Worm (Caenorhabditis elegans) whole organism, L4 larva: Measurements from ENCODE around the gene C50F4.1.

ENCODE experiments used
- F10B5.3 ChIP-seq: sonication (generic microtip); optimal IDR thresholded peaks from 2 replicates; lab custom pipeline; 2016; ENCODE audit warnings: mild to moderate bottlenecking, missing genetic modification characterization, missing compliant biosample characterization
- F49E8.2 ChIP-seq: sonication (generic microtip); optimal IDR thresholded peaks from 2 replicates; lab custom pipeline; 2016; ENCODE audit warnings: missing compliant biosample characterization, mild to moderate bottlenecking, missing genetic modification characterization, borderline replicate concordance
- R02D3.7 ChIP-seq: fragments of 150-350 bp; sonication (generic microtip); optimal IDR thresholded peaks from 3 replicates; lab custom pipeline; 2014; ENCODE audit warnings: missing biosample characterization, missing genetic modification characterization
- ZK337.2 ChIP-seq: fragments of 200-800 bp; sonication (Bioruptor generic); IDR thresholded peaks from 2 replicates; pipeline ENCODE4 v1.3.6; 2022; ENCODE audit warnings: missing genetic modification reagents, missing genetic modification characterization, missing compliant biosample characterization
- ZK546.5 ChIP-seq, 2 experiments: sonication (generic microtip); optimal IDR thresholded peaks; 2 replicates each; lab custom pipeline; 2017; ENCODE audit warnings: missing biosample characterization in 2 of 2, missing genetic modification characterization in 2 of 2
- aly-2 ChIP-seq: sonication (generic microtip); optimal IDR thresholded peaks from 2 replicates; lab custom pipeline; 2018; ENCODE audit warnings: missing biosample characterization, missing genetic modification characterization
- ama-1 ChIP-seq: fragments of 150-350 bp; optimal IDR thresholded peaks from 2 replicates; lab custom pipeline; 2014; ENCODE audit warnings: inconsistent platforms, mixed read lengths
- arid-1 ChIP-seq: fragments of 200-800 bp; sonication (Bioruptor generic); conservative IDR thresholded peaks from 2 replicates; pipeline ENCODE4 v1.3.6; 2022; ENCODE audit warnings: missing genetic modification reagents, missing genetic modification characterization, missing compliant biosample characterization
- ceh-32 ChIP-seq: sonication (generic microtip); optimal IDR thresholded peaks from 2 replicates; lab custom pipeline; 2016; ENCODE audit warnings: mild to moderate bottlenecking, missing genetic modification characterization, missing compliant biosample characterization; ENCODE audit not compliant: poor library complexity
- ceh-44 ChIP-seq: fragments of 200-800 bp; sonication (Bioruptor generic); IDR thresholded peaks from 2 replicates; pipeline ENCODE4 v1.3.6; 2022; ENCODE audit warnings: missing genetic modification reagents, missing genetic modification characterization, missing compliant biosample characterization
- dmd-6 ChIP-seq: fragments of 200-800 bp; sonication (Bioruptor generic); IDR thresholded peaks from 2 replicates; pipeline ENCODE4 v1.3.6; 2022; ENCODE audit warnings: missing genetic modification reagents, missing genetic modification characterization, missing compliant biosample characterization
- dmd-9 ChIP-seq: fragments of 200-800 bp; sonication (Bioruptor generic); IDR thresholded peaks from 2 replicates; pipeline ENCODE4 v1.3.6; 2022; ENCODE audit warnings: missing genetic modification reagents, missing genetic modification characterization, missing compliant biosample characterization
- dpl-1 ChIP-seq: fragments of 150-350 bp; optimal IDR thresholded peaks from 2 replicates; lab custom pipeline; 2014; ENCODE audit warnings: missing biosample characterization, missing genetic modification reagents, missing genetic modification characterization
- duxl-1 ChIP-seq: sonication (generic microtip); optimal IDR thresholded peaks from 2 replicates; lab custom pipeline; 2016; ENCODE audit warnings: mild to moderate bottlenecking, missing genetic modification characterization, moderate library complexity, missing compliant biosample characterization; ENCODE audit not compliant: poor library complexity
- egl-43 ChIP-seq: fragments of 200-800 bp; sonication (Bioruptor generic); IDR thresholded peaks from 2 replicates; pipeline ENCODE4 v1.3.6; 2022; ENCODE audit warnings: missing genetic modification reagents, missing genetic modification characterization, missing compliant biosample characterization
- hif-1 ChIP-seq, 2 experiments: sonication (generic microtip); optimal IDR thresholded peaks; 2 replicates each; lab custom pipeline; 2016 to 2017; ENCODE audit warnings: missing compliant biosample characterization in 2 of 2, missing genetic modification characterization in 2 of 2, missing genetic modification reagents in 2 of 2, missing genotype in 2 of 2, mild to moderate bottlenecking in 1 of 2
- hmg-1.1 ChIP-seq: fragments of 200-800 bp; sonication (Bioruptor generic); IDR thresholded peaks from 2 replicates; pipeline ENCODE4 v1.3.6; 2022; ENCODE audit warnings: missing genetic modification reagents, missing genetic modification characterization, missing compliant biosample characterization
- lim-7 ChIP-seq: fragments of 200-800 bp; sonication (Bioruptor generic); IDR thresholded peaks from 2 replicates; pipeline ENCODE4 v1.3.6; 2022; ENCODE audit warnings: missing genetic modification characterization, missing compliant biosample characterization
- lin-1 ChIP-seq: fragments of 200-800 bp; sonication (Bioruptor generic); IDR thresholded peaks from 2 replicates; pipeline ENCODE4 v1.3.6; 2022; ENCODE audit warnings: missing genetic modification reagents, missing genetic modification characterization, missing compliant biosample characterization
- lin-15B ChIP-seq: fragments of 150-350 bp; sonication (generic microtip); optimal IDR thresholded peaks from 3 replicates; lab custom pipeline; 2014; ENCODE audit warnings: missing biosample characterization, missing genetic modification characterization
- lin-38 ChIP-seq: fragments of 200-800 bp; sonication (Bioruptor generic); IDR thresholded peaks from 2 replicates; pipeline ENCODE4 v1.3.6; 2022; ENCODE audit warnings: missing genetic modification reagents, missing genetic modification characterization, missing compliant biosample characterization
- mdt-29 ChIP-seq: fragments of 200-800 bp; sonication (Bioruptor generic); IDR thresholded peaks from 2 replicates; pipeline ENCODE4 v1.3.6; 2022; ENCODE audit warnings: missing genetic modification reagents, missing genetic modification characterization, missing compliant biosample characterization
- mes-2 ChIP-seq: sonication (generic microtip); optimal IDR thresholded peaks from 2 replicates; lab custom pipeline; 2016; ENCODE audit warnings: missing genotype, mild to moderate bottlenecking, missing genetic modification characterization, missing compliant biosample characterization; ENCODE audit not compliant: poor library complexity, severe bottlenecking
- nhr-111 ChIP-seq: fragments of 200-800 bp; sonication (Bioruptor generic); optimal IDR thresholded peaks from 2 replicates; lab custom pipeline; 2018; ENCODE audit warnings: mild to moderate bottlenecking, missing genetic modification characterization, missing compliant biosample characterization
- nhr-237 ChIP-seq: sonication (generic microtip); optimal IDR thresholded peaks from 2 replicates; lab custom pipeline; 2017; ENCODE audit warnings: missing biosample characterization, missing genetic modification characterization
- nhr-25 ChIP-seq: sonication (generic microtip); optimal IDR thresholded peaks from 2 replicates; lab custom pipeline; 2017; ENCODE audit warnings: missing genetic modification characterization, mild to moderate bottlenecking, missing compliant biosample characterization, antibody characterized with exemption, moderate library complexity, borderline replicate concordance; ENCODE audit not compliant: insufficient read depth
- nhr-28 ChIP-seq: fragments of 150-350 bp; optimal IDR thresholded peaks from 2 replicates; lab custom pipeline; 2014; ENCODE audit warnings: missing biosample characterization, missing genetic modification characterization
- nhr-41 ChIP-seq: fragments of 200-800 bp; sonication (Bioruptor generic); IDR thresholded peaks from 2 replicates; pipeline ENCODE4 v1.3.6; 2022; ENCODE audit warnings: missing genetic modification reagents, missing genetic modification characterization, missing compliant biosample characterization
- nhr-77 ChIP-seq: fragments of 150-350 bp; optimal IDR thresholded peaks from 2 replicates; lab custom pipeline; 2014; ENCODE audit warnings: missing biosample characterization, missing genetic modification characterization
- saeg-2 ChIP-seq: fragments of 200-800 bp; sonication (Bioruptor generic); IDR thresholded peaks from 2 replicates; pipeline ENCODE4 v1.3.6; 2022; ENCODE audit warnings: missing genetic modification reagents, missing genetic modification characterization, missing compliant biosample characterization
- set-16 ChIP-seq: fragments of 200-800 bp; sonication (Bioruptor generic); IDR thresholded peaks from 2 replicates; pipeline ENCODE4 v1.3.6; 2022; ENCODE audit warnings: missing genetic modification reagents, missing genetic modification characterization, missing compliant biosample characterization
- skn-1 ChIP-seq: fragments of 150-350 bp; optimal IDR thresholded peaks from 2 replicates; lab custom pipeline; 2014; ENCODE audit warnings: missing biosample characterization, missing genetic modification characterization
- spr-1 ChIP-seq: sonication (generic microtip); optimal IDR thresholded peaks from 2 replicates; lab custom pipeline; 2016; ENCODE audit warnings: mild to moderate bottlenecking, missing genetic modification characterization, missing compliant biosample characterization
- spr-3 ChIP-seq: fragments of 200-800 bp; sonication (Bioruptor generic); optimal IDR thresholded peaks from 2 replicates; lab custom pipeline; 2018; ENCODE audit warnings: mild to moderate bottlenecking, missing genetic modification characterization, missing compliant biosample characterization
- tra-1 ChIP-seq: fragments of 200-800 bp; sonication (Bioruptor generic); IDR thresholded peaks from 2 replicates; pipeline ENCODE4 v1.3.6; 2022; ENCODE audit warnings: missing genetic modification reagents, missing genetic modification characterization, missing compliant biosample characterization
- unc-130 ChIP-seq: sonication (generic microtip); optimal IDR thresholded peaks from 2 replicates; lab custom pipeline; 2016; ENCODE audit warnings: missing genetic modification reagents, missing genetic modification characterization, missing compliant biosample characterization
- unc-39 ChIP-seq: sonication (generic microtip); optimal IDR thresholded peaks from 2 replicates; lab custom pipeline; 2017; ENCODE audit warnings: missing biosample characterization, missing genetic modification characterization
- zag-1 ChIP-seq: fragments of 150-350 bp; optimal IDR thresholded peaks from 2 replicates; lab custom pipeline; 2014; ENCODE audit warnings: missing biosample characterization, missing genetic modification characterization
- zfp-2 ChIP-seq: sonication (generic microtip); optimal IDR thresholded peaks from 2 replicates; lab custom pipeline; 2016; ENCODE audit warnings: mild to moderate bottlenecking, missing genetic modification characterization, missing compliant biosample characterization
- ztf-11 ChIP-seq: fragments of 150-350 bp; optimal IDR thresholded peaks from 2 replicates; lab custom pipeline; 2014; ENCODE audit warnings: missing biosample characterization, missing genetic modification characterization

The C50F4.1 gene

ce11 chrV:9534621-9535020, 8.0 kb downstream of the C50F4.1 start, which contains the start of gene tag-329:
Gene tag-329, plus strand, starts transcription at chrV:9534921.
- no peak for TF ChIP-seq saeg-2 (GFP tag; lab: Robert Waterston, UW)
- TF ChIP-seq aly-2 (tag; lab: Kevin White, UChicago): no peak
- no peak for TF ChIP-seq duxl-1 (tag; lab: Kevin White, UChicago)
- TF ChIP-seq nhr-28: no peak
- TF ChIP-seq, all 104 proteins: peak for 0

DNA sequence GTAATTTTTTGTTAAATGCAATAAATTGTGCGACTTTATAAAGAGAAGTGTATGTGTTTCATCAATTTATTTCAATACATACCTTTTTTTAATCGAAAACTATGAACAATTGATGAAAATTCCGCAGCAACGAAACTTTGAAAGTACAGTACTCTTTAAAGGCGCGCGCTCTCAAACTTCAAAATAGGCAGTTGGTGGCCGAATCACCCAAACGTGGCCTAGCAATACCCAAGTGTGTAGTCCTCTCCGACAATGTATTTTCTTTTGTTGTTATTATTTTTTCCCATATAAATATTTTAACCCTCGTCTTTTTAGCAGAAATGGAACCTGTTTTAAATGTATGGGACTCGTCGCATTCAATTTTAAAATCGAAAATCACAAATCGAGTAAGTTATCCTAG, 9.9 kb downstream of the C50F4.1 start, which contains the start of gene C50F4.4:
TSS of gene C50F4.4 (plus strand) at position 267 of the 400 bp plus-strand sequence.
- TF ChIP-seq dmd-9 (GFP tag; lab: Robert Waterston, UW): peak; percentile 53; the same call in 1 of the 2 replicates
- TF ChIP-seq hmg-1.1 (GFP tag; lab: Robert Waterston, UW): no peak
- TF ChIP-seq hif-1 (tag; optimal IDR thresholded peaks at IDR 0.05; lab: Kevin White, UChicago): peak in 1 of 2 experiments; percentile 52
- TF ChIP-seq nhr-77 (tag; lab: Kevin White, UChicago): no peak
- TF ChIP-seq mes-2 (tag; lab: Kevin White, UChicago): peak; percentile 97
- no peak for TF ChIP-seq egl-43 (GFP tag; lab: Robert Waterston, UW)
- TF ChIP-seq dpl-1 (GFP tag; lab: Kevin White, UChicago): peak; percentile 55
- no peak for TF ChIP-seq nhr-41 (GFP tag; lab: Robert Waterston, UW)
- no peak for TF ChIP-seq set-16 (GFP tag; lab: Robert Waterston, UW)
- TF ChIP-seq lin-1 (GFP tag; lab: Robert Waterston, UW): no peak
- no peak for TF ChIP-seq ama-1 (lab: Kevin White, UChicago)
- TF ChIP-seq unc-130 (GFP tag; lab: Kevin White, UChicago): peak; percentile 84
- TF ChIP-seq F49E8.2 (tag; lab: Kevin White, UChicago): peak; percentile 14
- 0 out of 2 replicates have a peak, but pooled peaks have one; percentile 59 for TF ChIP-seq ZK337.2 (GFP tag; lab: Robert Waterston, UW)

DNA sequence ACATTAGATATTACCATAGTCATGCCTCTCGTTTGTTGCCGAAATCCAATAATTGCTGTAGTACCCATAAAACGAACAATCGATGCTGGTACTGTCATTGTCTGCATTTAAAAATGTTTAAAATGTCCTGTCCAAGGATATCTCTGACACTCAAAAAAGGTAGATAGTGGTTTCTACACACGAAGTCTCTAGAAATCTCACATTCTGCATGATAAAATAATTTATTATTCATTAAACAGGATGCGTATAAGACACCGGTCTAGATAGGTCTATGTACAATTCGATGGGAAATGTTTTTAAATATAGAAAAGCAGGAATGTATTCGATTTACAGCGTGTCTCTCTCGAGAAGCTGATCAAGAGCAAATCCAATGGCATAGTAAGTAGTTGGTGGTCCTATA, 13.0 kb downstream of the C50F4.1 start, which contains the start of gene C50F4.12:
TSS of gene C50F4.12 (minus strand) at position 101 of the 400 bp plus-strand sequence.
- TF ChIP-seq dmd-6 (no peak), F10B5.3 (tag; lab: Kevin White, UChicago) (no peak), nhr-25 (no peak), lim-7 (GFP tag; lab: Robert Waterston, UW) (no peak), ceh-44 (GFP tag; lab: Robert Waterston, UW) (no peak), lin-15B (no peak), ZK546.5 (tag; optimal IDR thresholded peaks at IDR 0.05; lab: Kevin White, UChicago) (no peak), spr-1 (tag; lab: Kevin White, UChicago) (no peak), unc-39 (tag; lab: Kevin White, UChicago) (no peak), dpl-1 (GFP tag; lab: Kevin White, UChicago) (no peak), saeg-2 (GFP tag; lab: Robert Waterston, UW) (no peak), skn-1 (tag; lab: Kevin White, UChicago) (no peak)

DNA sequence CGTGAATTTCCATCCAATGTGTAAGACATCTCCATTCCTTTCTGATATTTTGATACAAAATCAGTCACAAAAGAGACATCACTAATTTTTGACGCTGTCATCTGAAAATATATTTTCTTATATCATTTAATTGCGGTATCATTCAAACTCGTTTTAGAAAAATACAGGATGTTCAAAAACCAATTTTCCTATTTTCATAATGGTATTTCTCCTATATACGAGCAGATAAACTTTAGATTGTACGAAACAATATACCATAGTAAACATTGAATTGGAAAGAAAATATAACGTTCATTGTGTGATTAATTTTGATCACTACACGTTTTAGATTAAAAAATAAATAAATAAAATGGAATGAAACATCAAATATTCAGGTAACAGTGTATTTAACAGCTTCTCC, 14.9 kb downstream of the C50F4.1 start, which contains the start of gene C50F4.16:
TSS of gene C50F4.16 (minus strand) at position 101 of the 400 bp plus-strand sequence.
- TF ChIP-seq mdt-29 (GFP tag; lab: Robert Waterston, UW) (no peak), spr-1 (tag; lab: Kevin White, UChicago) (no peak), nhr-111 (GFP tag; lab: Kevin White, UChicago) (no peak), duxl-1 (tag; lab: Kevin White, UChicago) (no peak), spr-3 (GFP tag; lab: Kevin White, UChicago) (no peak), ceh-32 (tag; lab: Kevin White, UChicago) (no peak), set-16 (GFP tag; lab: Robert Waterston, UW) (no peak), nhr-237 (tag; lab: Kevin White, UChicago) (no peak), zfp-2 (tag; lab: Kevin White, UChicago) (no peak), zag-1 (no peak), tra-1 (no peak), ztf-11 (no peak), arid-1 (GFP tag; lab: Robert Waterston, UW) (no peak), nhr-77 (tag; lab: Kevin White, UChicago) (no peak), R02D3.7 (no peak), unc-130 (GFP tag; lab: Kevin White, UChicago) (no peak), lin-38 (no peak), saeg-2 (GFP tag; lab: Robert Waterston, UW) (no peak)
